Fruit fly (Drosophila melanogaster) Kc167 (cell line): ENCODE measurements around the gene jvl.

Source experiments
- Myc ChIP-seq: fragments of >200 bp; optimal IDR thresholded peaks from 2 replicates; lab custom pipeline; 2017; ENCODE audit warnings: missing external identifiers
- Sin3A ChIP-seq: fragments of >200 bp; optimal IDR thresholded peaks from 2 replicates; lab custom pipeline; 2018; ENCODE audit warnings: missing external identifiers
- h ChIP-seq: fragments of >200 bp; optimal IDR thresholded peaks from 3 replicates; lab custom pipeline; 2018; ENCODE audit warnings: missing external identifiers
- insv ChIP-seq: fragments of >200 bp; optimal IDR thresholded peaks from 3 replicates; lab custom pipeline; 2018; ENCODE audit warnings: missing external identifiers
- psq ChIP-seq: fragments of >200 bp; optimal IDR thresholded peaks from 2 replicates; lab custom pipeline; 2017; ENCODE audit warnings: missing external identifiers
- ttk ChIP-seq: sonication (Bioruptor generic); optimal IDR thresholded peaks from 2 replicates; lab custom pipeline; 2017; ENCODE audit warnings: missing external identifiers

jvl gene

DNA sequence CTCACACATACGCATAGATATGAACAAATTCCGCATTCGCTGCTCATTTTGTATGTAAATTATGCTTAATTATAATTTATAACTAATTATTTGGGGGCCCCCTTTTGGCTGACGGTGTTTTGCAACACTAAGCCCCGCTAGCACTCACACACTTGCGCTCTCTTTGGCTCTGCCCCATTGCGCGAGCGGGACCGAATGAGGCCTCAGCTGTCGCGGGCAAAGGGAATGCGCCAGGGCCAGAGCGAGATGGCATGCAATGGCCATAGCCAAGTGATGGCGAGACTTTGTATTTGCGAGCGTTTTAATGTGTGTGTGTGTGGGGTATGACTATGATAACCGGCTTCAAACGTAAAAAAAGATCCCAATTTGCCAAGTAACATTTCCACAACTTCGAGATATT lies 2.3 kb upstream of the jvl start:
- TF ChIP-seq psq (lab: Kevin White, UChicago) (no peak), h (lab: Kevin White, UChicago) (no peak), insv (no peak), Sin3A (lab: Kevin White, UChicago) (no peak), ttk (lab: Kevin White, UChicago) (no peak), Myc (no peak)

DNA sequence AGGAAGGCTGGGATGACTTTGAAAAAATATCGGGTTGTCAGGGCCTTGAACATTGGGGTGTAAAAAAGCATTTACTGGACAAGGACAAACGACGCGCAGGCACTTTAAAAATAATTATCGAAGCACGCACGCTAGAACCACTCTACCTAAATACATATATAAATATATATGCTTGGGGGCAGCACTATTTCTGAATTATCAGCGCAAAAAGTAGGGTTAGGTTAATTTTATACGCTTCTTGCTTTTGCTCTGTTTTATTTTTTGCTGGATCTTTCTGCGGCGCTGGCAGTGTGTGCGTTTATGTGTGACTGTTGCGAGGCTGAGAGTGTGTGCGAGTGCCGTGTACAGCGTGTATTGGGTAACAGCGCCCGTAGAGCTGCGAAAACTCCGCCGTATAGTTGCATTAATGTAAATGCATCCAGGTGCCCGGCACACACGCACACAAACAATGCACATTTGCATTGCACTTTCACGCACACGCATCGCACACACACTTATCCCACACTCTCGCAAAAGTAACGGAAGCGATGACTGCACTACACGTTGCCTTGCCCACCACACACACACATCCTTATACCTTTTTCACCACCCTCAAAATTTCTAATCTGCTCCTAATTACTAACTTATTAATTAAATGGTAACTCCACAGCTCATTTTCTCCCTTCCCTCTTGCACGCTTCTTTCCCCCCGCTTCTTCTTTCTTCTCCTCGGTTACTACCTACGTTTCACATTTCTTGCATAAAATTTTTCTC lies 1.7 kb upstream of the jvl start:
- TF ChIP-seq psq (lab: Kevin White, UChicago): no peak
- TF ChIP-seq Myc: no peak
- no peak for TF ChIP-seq insv
- no peak for TF ChIP-seq ttk (lab: Kevin White, UChicago)

DNA sequence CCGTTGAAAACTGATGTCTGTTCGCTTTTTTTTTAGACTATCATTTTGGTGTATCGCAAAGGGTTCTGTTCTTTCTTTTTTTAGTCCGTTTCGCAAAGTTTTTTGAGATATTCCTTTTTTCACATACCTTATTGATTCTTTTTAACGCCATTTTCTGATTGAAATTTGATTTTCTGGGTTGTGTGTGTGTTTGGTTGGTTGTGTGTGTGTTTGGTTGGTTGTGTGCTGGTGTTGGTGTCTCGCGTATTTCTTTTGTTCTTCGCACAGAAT lies 1.2 kb upstream of the jvl start:
- TF ChIP-seq Myc (no peak), insv (no peak), psq (lab: Kevin White, UChicago) (no peak), ttk (lab: Kevin White, UChicago) (no peak), h (lab: Kevin White, UChicago) (no peak), Sin3A (lab: Kevin White, UChicago) (no peak)

DNA sequence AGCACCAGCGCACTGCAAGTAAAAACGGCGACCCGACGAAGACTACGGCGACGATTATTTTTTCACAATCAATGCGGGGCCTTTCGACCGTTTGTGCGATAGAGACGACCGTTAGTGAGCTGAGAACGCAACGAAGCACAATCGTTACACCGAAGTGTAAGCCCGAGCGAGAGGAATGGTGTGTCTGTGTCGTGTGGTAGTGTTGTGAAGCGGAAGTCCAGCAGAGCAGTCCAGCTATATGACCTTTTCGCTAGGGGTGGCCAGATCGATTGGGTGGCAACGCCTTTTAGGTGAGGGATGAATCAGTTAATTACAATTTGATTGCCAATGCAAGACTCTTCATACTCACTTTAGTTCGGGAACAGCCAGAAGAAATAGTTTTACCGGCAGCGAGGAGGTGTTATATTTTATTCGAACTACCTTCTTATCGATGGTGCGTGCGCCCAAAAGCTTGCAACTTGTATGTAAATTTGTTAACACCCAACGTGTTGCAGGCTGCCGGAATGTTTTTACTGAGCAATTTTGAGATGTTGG lies 657 bp upstream of the jvl start:
- TF ChIP-seq h (lab: Kevin White, UChicago) (no peak), Myc (no peak), Sin3A (lab: Kevin White, UChicago) (no peak), psq (lab: Kevin White, UChicago) (no peak), ttk (lab: Kevin White, UChicago) (no peak), insv (no peak)

DNA sequence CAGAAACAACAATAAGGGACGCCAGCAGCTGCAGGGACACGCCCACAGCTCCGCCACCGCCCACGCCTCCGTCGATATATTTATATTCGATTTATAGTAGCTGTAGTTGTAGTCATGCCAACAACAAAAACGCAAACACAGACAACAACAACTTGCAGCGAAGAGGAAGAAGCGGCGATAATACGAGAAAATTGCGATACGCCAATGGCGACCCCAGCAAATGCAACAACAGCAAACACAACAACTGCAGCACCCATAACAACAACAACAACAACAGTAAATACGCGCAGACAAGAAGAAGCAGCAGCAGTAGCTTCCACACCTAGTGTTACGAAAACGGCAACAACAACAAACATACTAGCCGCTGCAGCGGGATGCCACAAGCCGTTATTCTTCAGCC lies 682 bp downstream of the jvl start:
- TF ChIP-seq ttk (lab: Kevin White, UChicago) (no peak), insv (no peak), Myc (no peak), Sin3A (lab: Kevin White, UChicago) (no peak), psq (lab: Kevin White, UChicago) (no peak), h (lab: Kevin White, UChicago) (no peak)

DNA sequence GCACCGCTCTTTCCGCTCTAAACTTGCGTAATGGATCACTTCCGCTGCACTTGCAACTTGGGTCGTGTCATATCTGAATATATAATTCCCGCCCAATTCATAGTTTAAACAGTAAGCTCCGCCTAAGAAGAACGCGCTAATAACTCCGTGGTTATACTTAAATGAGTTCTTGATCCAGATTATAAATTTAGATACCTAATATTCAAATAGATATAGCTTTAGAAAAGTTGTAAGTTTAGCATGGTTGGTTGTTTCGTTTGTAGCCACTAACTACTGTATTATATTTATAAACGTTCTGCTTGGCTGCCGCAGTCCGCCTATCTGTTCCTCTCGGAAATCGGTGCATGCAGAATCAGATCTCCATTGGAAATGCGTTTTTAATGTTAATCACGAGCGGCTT lies 1.5 kb downstream of the jvl start:
- no peak for TF ChIP-seq Sin3A (lab: Kevin White, UChicago)
- no peak for TF ChIP-seq ttk (lab: Kevin White, UChicago)
- TF ChIP-seq Myc: no peak
- no peak for TF ChIP-seq insv
- TF ChIP-seq psq (lab: Kevin White, UChicago): no peak
- no peak for TF ChIP-seq h (lab: Kevin White, UChicago)

DNA sequence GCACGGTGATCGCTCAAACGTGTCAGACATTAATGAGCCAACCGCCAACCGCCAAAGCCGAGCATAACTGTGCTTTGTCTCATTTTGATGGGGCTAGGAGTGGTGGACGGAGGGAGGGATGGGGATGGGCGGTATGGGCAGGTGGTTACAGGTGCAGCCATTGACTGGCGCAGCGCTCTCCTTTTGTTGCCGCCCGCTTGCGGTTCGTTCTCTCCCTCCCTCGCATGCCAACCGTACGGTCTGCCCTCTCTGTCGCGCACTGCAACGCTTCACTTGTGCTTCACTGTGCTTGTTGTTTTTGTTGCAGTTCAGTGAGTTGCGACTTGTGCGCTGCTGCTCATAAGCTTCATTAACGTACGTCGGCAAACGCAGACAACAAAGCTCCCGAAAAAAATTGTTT lies 2.0 kb downstream of the jvl start:
- no peak for TF ChIP-seq ttk (lab: Kevin White, UChicago)
- TF ChIP-seq insv: no peak
- no peak for TF ChIP-seq Sin3A (lab: Kevin White, UChicago)
- TF ChIP-seq Myc: no peak
- no peak for TF ChIP-seq h (lab: Kevin White, UChicago)
- TF ChIP-seq psq (lab: Kevin White, UChicago): no peak

DNA sequence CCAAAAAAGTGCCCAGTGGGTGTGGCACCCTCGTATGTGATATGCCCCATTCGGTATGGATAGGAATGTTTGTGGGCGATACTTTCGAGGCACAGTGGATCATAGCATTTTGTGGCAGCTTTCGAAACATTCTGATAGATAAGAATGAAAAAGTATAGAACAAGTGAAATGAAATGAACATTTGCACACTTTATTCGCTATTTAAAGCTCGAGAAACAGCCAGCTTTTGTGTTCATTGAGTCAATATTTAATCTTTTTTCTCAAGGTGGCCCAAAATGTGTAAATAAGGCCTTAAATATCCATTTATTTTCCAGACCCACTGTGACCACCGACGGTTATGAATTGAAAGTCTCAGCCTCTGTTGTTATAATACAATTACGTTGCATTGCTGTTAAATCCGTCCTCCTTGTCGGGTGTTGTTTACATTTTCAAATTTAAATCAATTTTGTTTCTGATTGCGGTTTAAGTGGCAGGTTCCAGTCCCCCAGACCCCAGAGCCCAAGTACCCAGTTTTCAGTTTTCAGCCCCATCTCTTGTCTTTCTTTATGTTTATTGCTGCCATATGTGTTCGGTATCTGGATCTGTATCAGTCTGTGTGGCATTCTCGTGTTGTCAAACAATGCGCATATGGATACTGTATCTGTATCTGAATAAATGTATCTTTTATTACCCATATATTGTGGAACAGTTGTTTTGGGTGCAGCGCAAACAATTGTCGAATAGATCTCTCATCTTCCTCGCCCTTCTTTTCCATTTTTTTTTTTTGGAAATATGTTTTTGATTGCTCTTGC lies 3.2 kb downstream of the jvl start:
- no peak for TF ChIP-seq Myc
- no peak for TF ChIP-seq ttk (lab: Kevin White, UChicago)

DNA sequence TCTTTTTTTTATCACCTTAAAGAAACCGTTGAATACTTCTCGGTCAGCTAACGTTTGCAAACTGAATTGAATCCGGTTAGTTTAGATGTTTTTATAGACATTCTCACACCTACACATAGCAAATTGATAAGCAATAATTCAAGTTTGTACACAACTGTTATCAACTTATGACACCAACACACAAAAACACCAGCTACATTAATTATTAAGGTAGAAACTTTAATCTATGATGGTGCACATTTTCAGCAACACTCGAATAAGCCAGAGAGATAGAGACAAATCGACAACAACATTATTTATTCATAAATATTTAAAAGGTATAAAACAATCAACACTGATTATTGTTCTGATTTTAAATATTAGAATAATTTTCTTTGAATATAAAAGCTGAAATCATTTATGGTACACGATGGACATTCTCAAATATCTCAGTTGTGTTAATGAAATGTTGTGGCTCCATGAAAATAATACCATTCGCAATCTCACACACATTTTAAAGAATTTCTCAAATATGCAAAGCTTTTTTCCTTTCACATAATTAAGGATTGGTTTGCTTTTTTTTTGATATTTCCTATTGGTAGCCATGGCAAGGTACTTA lies 6.0 kb downstream of the jvl start:
- TF ChIP-seq psq (lab: Kevin White, UChicago) (no peak), ttk (lab: Kevin White, UChicago) (no peak), Sin3A (lab: Kevin White, UChicago) (no peak), h (lab: Kevin White, UChicago) (no peak), Myc (no peak), insv (no peak)

DNA sequence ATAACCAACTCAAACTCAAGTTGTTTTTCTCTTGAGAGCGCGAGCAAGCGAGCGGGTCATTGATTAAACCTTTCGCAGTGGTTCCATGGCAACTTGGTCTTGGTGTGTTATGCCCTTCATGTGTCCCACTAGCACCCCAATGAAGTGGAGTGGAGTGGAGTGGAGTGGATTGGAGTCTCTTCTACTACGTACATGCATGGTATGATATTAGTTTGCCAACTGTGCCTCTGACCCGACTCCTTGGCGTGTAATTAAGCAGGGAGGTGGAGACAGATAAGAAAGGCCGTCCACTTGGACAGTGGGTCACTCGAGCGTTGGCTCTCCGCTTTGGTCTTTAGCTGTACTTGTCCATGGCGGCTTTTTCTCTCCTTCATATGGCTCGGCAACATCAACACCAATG lies 6.5 kb downstream of the jvl start:
- TF ChIP-seq ttk (lab: Kevin White, UChicago) (no peak), h (lab: Kevin White, UChicago) (no peak), Myc (no peak), psq (lab: Kevin White, UChicago) (no peak), Sin3A (lab: Kevin White, UChicago) (no peak), insv (no peak)

DNA sequence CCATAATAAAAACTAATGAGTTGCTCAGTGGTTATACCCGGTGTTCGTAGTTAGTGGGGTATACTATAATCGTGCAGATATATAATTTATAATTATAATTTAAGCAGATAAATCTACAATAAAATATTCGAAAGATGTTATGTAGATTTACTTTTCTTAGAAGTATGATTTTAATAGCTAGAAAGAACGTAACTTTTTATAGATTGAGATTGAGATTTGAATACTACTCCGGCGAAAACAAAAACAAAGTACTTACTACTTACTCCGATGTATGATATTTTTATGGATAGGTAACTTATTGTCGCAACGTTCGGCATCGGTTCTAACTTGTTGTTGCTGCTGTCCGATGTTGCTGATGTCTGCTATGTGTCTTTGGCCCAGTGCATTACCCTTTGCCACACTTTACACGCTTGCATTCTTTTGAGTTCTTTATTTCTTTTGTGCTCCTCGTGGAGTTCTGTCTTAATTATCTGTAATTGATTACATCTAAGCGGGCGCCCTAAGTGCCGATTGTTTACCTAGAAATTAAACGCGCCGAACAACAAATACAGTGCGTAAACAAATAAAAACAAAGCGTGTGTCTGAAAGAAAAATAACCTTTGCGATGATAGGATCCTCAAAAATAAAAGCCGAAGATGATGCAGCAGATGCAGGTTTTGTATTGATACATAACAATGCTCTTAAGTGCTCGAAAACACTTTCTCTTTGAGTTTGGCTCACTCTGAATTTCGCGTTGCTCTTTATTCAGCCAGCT lies 7.1 kb downstream of the jvl start:
- TF ChIP-seq h (lab: Kevin White, UChicago) (no peak), ttk (lab: Kevin White, UChicago) (no peak), psq (lab: Kevin White, UChicago) (no peak), Myc (no peak), Sin3A (lab: Kevin White, UChicago) (no peak), insv (no peak)
